Fruit fly (Drosophila melanogaster) S2 (cell line): ENCODE data around the gene Tmx3.

Experiments used
- CG8478 ChIP-seq: fragments of >200 bp; optimal IDR thresholded peaks from 2 replicates; lab custom pipeline; 2018
- CTCF ChIP-seq, 2 experiments: fragments of >200 bp; optimal IDR thresholded peaks; 2 replicates each; lab custom pipeline; 2018

dm6 chr3L:16269092-16269491, 40.2 kb downstream of the Tmx3 start, which contains the start of gene CG13068:
- TF ChIP-seq CG8478 (lab: Kevin White, UChicago) (no peak), CTCF (optimal IDR thresholded peaks at IDR 0.05; lab: Kevin White, UChicago) (no peak)
